Fruit fly (Drosophila melanogaster): ENCODE results near the gene hb.
A peak's percentile ranks its signal among the peaks of the same experiment; 100 is the strongest.

The hb gene

DNA sequence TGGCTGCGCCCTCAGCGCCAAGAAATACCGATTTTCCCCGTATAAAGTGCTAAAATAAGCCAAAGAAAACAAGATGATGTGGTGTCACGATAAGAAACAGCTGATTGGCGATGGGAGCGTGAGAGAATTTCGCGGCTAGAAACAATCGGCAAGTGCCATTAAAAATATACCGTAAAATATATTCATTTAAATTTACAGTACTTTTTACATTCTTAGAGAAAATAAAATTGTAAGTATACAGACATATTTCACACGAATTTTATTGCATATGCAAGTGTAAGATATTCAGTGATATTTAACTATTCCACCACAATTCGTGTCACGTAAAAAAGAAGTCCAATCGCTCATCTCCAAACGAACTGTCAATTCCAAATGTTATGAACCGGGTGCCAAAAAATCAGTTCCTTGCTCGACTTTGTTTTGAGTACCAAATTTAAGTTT lies 21.0 kb downstream of the hb start, which contains the start of the genes Unc50, CG11755 and CG8043 (continued):
- peak; percentile 64 for TF ChIP-seq CG8290 (GFP tag; optimal IDR thresholded peaks at IDR 0.05)
- peak in 1 of 2 experiments; percentile 44 for TF ChIP-seq CG8290 (tag; optimal IDR thresholded peaks at IDR 0.05)
- TF ChIP-seq tgo (GFP tag; IDR thresholded peaks at IDR 0.05), result peak; percentile 76
- TF ChIP-seq D19B (GFP tag; optimal IDR thresholded peaks at IDR 0.05), result peak; percentile 24
- TF ChIP-seq CG8478 (optimal IDR thresholded peaks at IDR 0.05), result no peak
- peak; percentile 55 for TF ChIP-seq Ssrp (tag; optimal IDR thresholded peaks at IDR 0.05)
- no peak for TF ChIP-seq lov (optimal IDR thresholded peaks at IDR 0.05)
- 0 out of 3 replicates have a peak, but pooled peaks have one; percentile 11 for TF ChIP-seq lov (GFP tag; IDR thresholded peaks at IDR 0.05)
- TF ChIP-seq ATbp (GFP tag; optimal IDR thresholded peaks at IDR 0.05), result peak; percentile 32
- TF ChIP-seq CG11247 (GFP tag; IDR thresholded peaks at IDR 0.05), result peak; percentile 57; the same call in 1 of the 2 replicates
- TF ChIP-seq grau (tag; optimal IDR thresholded peaks at IDR 0.05), result peak; percentile 84
- peak; percentile 70 for TF ChIP-seq ssp (GFP tag; IDR thresholded peaks at IDR 0.05)
- TF ChIP-seq NfI (GFP tag; optimal IDR thresholded peaks at IDR 0.05), result peak; percentile 69
- peak; percentile 71 for TF ChIP-seq CG17385 (GFP tag; optimal IDR thresholded peaks at IDR 0.05)
- peak; percentile 48 for TF ChIP-seq Spps (tag; optimal IDR thresholded peaks at IDR 0.05)
- peak; percentile 57 for TF ChIP-seq CG4820 (GFP tag; optimal IDR thresholded peaks at IDR 0.05)
- TF ChIP-seq Ravus (GFP tag; IDR thresholded peaks at IDR 0.05), result peak; percentile 10; the same call in 1 of the 2 replicates
- TF ChIP-seq ato (GFP tag; IDR thresholded peaks at IDR 0.05; ENCODE audit: partially characterized antibody), result peak; percentile 74; the same call in 1 of the 2 replicates
- peak; percentile 14 for TF ChIP-seq ac (GFP tag; optimal IDR thresholded peaks at IDR 0.05)
- peak; percentile 53 for TF ChIP-seq CG3407 (GFP tag; optimal IDR thresholded peaks at IDR 0.05)
- TF ChIP-seq caup (GFP tag; optimal IDR thresholded peaks at IDR 0.05; ENCODE audit: severe bottlenecking), result peak; percentile 52
- TF ChIP-seq unc-4 (GFP tag; IDR thresholded peaks at IDR 0.05; ENCODE audit: partially characterized antibody), result peak; percentile 98
- TF ChIP-seq ham (GFP tag; IDR thresholded peaks at IDR 0.05), result no peak
- no peak for TF ChIP-seq CG10274 (GFP tag; optimal IDR thresholded peaks at IDR 0.05)
- TF ChIP-seq CG7556 (GFP tag; optimal IDR thresholded peaks at IDR 0.05), result peak; percentile 74
- peak; percentile 69; the same call in 2 of the 3 replicates for TF ChIP-seq H15 (GFP tag; IDR thresholded peaks at IDR 0.05)
- peak; percentile 87 for TF ChIP-seq HmgZ (tag; optimal IDR thresholded peaks at IDR 0.05)
- peak; percentile 48 for TF ChIP-seq NC2β (GFP tag; optimal IDR thresholded peaks at IDR 0.05)
- peak; percentile 86; the same call in 2 of the 3 replicates for TF ChIP-seq mld (GFP tag; IDR thresholded peaks at IDR 0.05; ENCODE audit: partially characterized antibody)
- TF ChIP-seq CkIIα-i1 (GFP tag; IDR thresholded peaks at IDR 0.05), result no peak
- no peak for TF ChIP-seq abd-A (tag; optimal IDR thresholded peaks at IDR 0.05)
- TF ChIP-seq CG6813 (GFP tag; optimal IDR thresholded peaks at IDR 0.05), result no peak
- TF ChIP-seq CG2202 (tag; optimal IDR thresholded peaks at IDR 0.05), result peak; percentile 32
- TF ChIP-seq CG33213 (GFP tag; optimal IDR thresholded peaks at IDR 0.05), result peak; percentile 59
- TF ChIP-seq CG6791 (GFP tag; IDR thresholded peaks at IDR 0.05; ENCODE audit: partially characterized antibody), result peak; percentile 92
- no peak for TF ChIP-seq ash1 (GFP tag; optimal IDR thresholded peaks at IDR 0.05)
- no peak for TF ChIP-seq Doc2 (GFP tag; IDR thresholded peaks at IDR 0.05)
- TF ChIP-seq tll (GFP tag; optimal IDR thresholded peaks at IDR 0.05), result peak in 1 of 2 experiments; percentile 80
- TF ChIP-seq CG9876 (GFP tag; optimal IDR thresholded peaks at IDR 0.05), result peak; percentile 50
- TF ChIP-seq CG12071 (GFP tag; optimal IDR thresholded peaks at IDR 0.05), result no peak
- TF ChIP-seq CG10267 (tag; optimal IDR thresholded peaks at IDR 0.05), result peak; percentile 77
- TF ChIP-seq CG6683 (GFP tag; optimal IDR thresholded peaks at IDR 0.05), result no peak
- TF ChIP-seq CG1529 (GFP tag; optimal IDR thresholded peaks at IDR 0.05), result peak; percentile 32
- no peak for TF ChIP-seq bowl (GFP tag; IDR thresholded peaks at IDR 0.05)
- peak; percentile 90 for TF ChIP-seq Dbx (GFP tag; IDR thresholded peaks at IDR 0.05)
- TF ChIP-seq Drgx (GFP tag; IDR thresholded peaks at IDR 0.05), result peak; percentile 35; the same call in 1 of the 2 replicates
- no peak for TF ChIP-seq pfk (GFP tag; optimal IDR thresholded peaks at IDR 0.05)
- TF ChIP-seq CG16813 (GFP tag; IDR thresholded peaks at IDR 0.05; ENCODE audit: partially characterized antibody), result peak; percentile 99
- no peak for TF ChIP-seq CG6854 (GFP tag; optimal IDR thresholded peaks at IDR 0.05)
- TF ChIP-seq CG6254 (GFP tag; optimal IDR thresholded peaks at IDR 0.05), result peak; percentile 41

All from whole organism, embryonic.